Fruit fly (Drosophila melanogaster): ENCODE data around the gene Atx-1.

Atx-1 gene

DNA sequence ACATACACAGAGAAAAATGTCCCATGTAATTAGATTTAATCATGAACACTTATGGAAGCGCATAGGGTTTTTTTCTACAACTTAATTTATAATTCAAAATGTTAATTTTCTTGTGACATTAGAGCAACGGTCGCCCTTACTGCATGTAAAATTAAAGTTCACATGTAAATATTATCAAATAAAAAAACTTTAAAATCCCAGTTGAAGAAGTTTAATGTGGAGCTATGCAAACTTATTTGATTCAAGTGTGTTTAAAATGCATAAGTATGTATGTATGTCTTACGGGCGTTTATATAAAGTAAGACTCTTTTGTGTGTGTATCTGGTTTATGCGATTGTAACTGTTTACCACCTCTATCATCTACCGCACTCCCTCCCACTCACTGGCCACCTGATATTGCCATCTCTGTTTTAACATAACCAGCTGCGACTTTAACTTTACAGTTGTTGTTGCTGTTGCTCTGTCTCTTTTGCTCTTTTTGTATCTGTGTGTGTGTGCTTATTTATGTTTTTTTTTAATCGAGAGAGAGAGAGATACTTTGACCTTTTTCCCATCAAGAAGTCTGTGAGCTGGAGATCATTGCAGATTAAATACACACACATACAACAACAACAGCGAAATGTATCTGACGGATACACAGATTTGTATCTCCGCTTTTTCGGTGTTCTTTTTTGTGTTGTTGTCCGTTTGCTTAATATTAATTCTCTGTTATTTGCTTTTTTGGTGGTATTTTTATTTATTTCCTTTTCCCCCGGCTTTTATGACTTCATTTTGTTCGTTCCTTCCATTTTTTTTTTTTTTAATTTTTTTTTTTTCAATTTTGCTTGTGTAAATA, 32.6 kb downstream of the Atx-1 start (continued):
- TF ChIP-seq Ets21C (GFP tag; optimal IDR thresholded peaks at IDR 0.05) (peak; percentile 91), CG7368 (GFP tag; optimal IDR thresholded peaks at IDR 0.05) (peak; percentile 41), Smox (GFP tag; optimal IDR thresholded peaks at IDR 0.05) (peak; percentile 92), Hr39 (GFP tag; optimal IDR thresholded peaks at IDR 0.05) (peak; percentile 91), acj6 (GFP tag; optimal IDR thresholded peaks at IDR 0.05) (peak; percentile 94), achi (GFP tag; optimal IDR thresholded peaks at IDR 0.05) (peak; percentile 87), CG32006 (GFP tag; optimal IDR thresholded peaks at IDR 0.05) (peak; percentile 96), CG11762 (GFP tag; optimal IDR thresholded peaks at IDR 0.05; ENCODE audit: insufficient read depth) (peak; percentile 48), Hr4 (GFP tag; optimal IDR thresholded peaks at IDR 0.05) (peak; percentile 91), Eip75B (GFP tag; optimal IDR thresholded peaks at IDR 0.05) (peak; percentile 92), lz (GFP tag; optimal IDR thresholded peaks at IDR 0.05) (peak; percentile 95), eg (GFP tag; IDR thresholded peaks at IDR 0.05) (peak; percentile 70), CG6276 (GFP tag; optimal IDR thresholded peaks at IDR 0.05) (peak; percentile 72), Blimp-1 (GFP tag; optimal IDR thresholded peaks at IDR 0.05) (peak; percentile 18), CG6163 (GFP tag; IDR thresholded peaks at IDR 0.05) (peak; percentile 77; the same call in 2 of the 3 replicates), CG8632 (GFP tag; optimal IDR thresholded peaks at IDR 0.05) (peak; percentile 88), ss (GFP tag; optimal IDR thresholded peaks at IDR 0.05) (peak; percentile 81 to 92), Ets96B (tag; optimal IDR thresholded peaks at IDR 0.05) (peak; percentile 73), CG15336 (GFP tag; IDR thresholded peaks at IDR 0.05) (peak; percentile 88), topi (GFP tag; optimal IDR thresholded peaks at IDR 0.05) (peak; percentile 86)

DNA sequence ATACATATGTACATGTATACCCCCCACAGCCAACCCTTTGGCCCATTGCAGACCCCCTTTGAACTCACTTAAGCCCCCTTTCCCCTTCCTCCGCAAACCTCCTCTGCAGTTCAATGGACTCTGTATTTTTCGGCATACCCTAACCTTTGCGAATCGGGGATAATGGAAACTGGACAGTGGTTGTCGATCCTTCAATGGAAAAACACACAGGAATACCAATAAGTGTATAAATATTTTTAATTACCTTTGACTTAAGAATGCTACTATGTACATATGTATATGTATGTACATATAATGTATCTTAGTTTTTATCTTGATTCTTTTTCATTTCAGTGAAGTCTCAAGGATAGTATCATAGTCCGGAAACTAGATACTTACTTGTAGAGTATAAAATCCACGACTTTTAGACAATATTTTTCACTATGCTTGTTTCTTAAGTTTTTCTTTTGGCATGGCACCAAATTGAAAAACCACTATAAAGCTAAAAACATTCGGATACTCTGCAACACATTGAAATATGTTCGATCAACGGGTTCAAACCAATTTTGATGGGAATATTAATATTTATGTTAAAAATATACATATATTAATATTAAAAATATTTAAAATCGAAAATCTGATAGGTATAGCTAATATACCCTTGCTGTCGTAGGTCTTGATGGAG, 33.5 kb downstream of the Atx-1 start:
- peak; percentile 56 for TF ChIP-seq CG3919 (GFP tag; optimal IDR thresholded peaks at IDR 0.05)
- TF ChIP-seq fd85E (GFP tag; optimal IDR thresholded peaks at IDR 0.05) = no peak
- peak; percentile 46 for TF ChIP-seq net (GFP tag; optimal IDR thresholded peaks at IDR 0.05)
- peak; percentile 49 for TF ChIP-seq CG4318 (GFP tag; optimal IDR thresholded peaks at IDR 0.05)
- peak; percentile 77 for TF ChIP-seq svp (GFP tag)
- peak; percentile 63 for TF ChIP-seq topi (GFP tag; optimal IDR thresholded peaks at IDR 0.05)
- TF ChIP-seq salr (GFP tag; optimal IDR thresholded peaks at IDR 0.05) = peak in 1 of 2 experiments; percentile 53
- TF ChIP-seq dsx (GFP tag; optimal IDR thresholded peaks at IDR 0.05; ENCODE audit: poor library complexity, severe bottlenecking) = peak; percentile 26
- peak; percentile 14 for TF ChIP-seq CG6808 (GFP tag; optimal IDR thresholded peaks at IDR 0.05)
- peak; percentile 79 for TF ChIP-seq CG8119 (GFP tag; IDR thresholded peaks at IDR 0.05)
- TF ChIP-seq ss (GFP tag; optimal IDR thresholded peaks at IDR 0.05) = peak in 1 of 2 experiments; percentile 23
- peak; percentile 10 for TF ChIP-seq CG3032 (tag; optimal IDR thresholded peaks at IDR 0.05)
- TF ChIP-seq cyc (GFP tag; optimal IDR thresholded peaks at IDR 0.05) = peak; percentile 47
- TF ChIP-seq Hr39 (GFP tag; optimal IDR thresholded peaks at IDR 0.05) = peak; percentile 57
- TF ChIP-seq CG11762 (GFP tag; optimal IDR thresholded peaks at IDR 0.05; ENCODE audit: insufficient read depth) = no peak
- peak; percentile 56 for TF ChIP-seq CG8632 (GFP tag; optimal IDR thresholded peaks at IDR 0.05)
- TF ChIP-seq Met (GFP tag; optimal IDR thresholded peaks at IDR 0.05) = peak; percentile 71
- peak; percentile 52 for TF ChIP-seq OdsH (GFP tag; optimal IDR thresholded peaks at IDR 0.05)
- peak; percentile 60 for TF ChIP-seq lz (GFP tag; optimal IDR thresholded peaks at IDR 0.05)
- TF ChIP-seq CG6276 (GFP tag; optimal IDR thresholded peaks at IDR 0.05) = peak; percentile 68
- TF ChIP-seq esn (GFP tag; optimal IDR thresholded peaks at IDR 0.05) = peak; percentile 70
- TF ChIP-seq CG16779 (tag; optimal IDR thresholded peaks at IDR 0.05) = peak; percentile 21
- TF ChIP-seq Sox14 (GFP tag; optimal IDR thresholded peaks at IDR 0.05) = peak; percentile 17
- TF ChIP-seq CG8319 (GFP tag; optimal IDR thresholded peaks at IDR 0.05) = peak; percentile 34
- peak; percentile 29 for TF ChIP-seq CG31627 (GFP tag; optimal IDR thresholded peaks at IDR 0.05)
- peak; percentile 32 for TF ChIP-seq CG6792 (GFP tag; optimal IDR thresholded peaks at IDR 0.05)
- TF ChIP-seq Blimp-1 (GFP tag; optimal IDR thresholded peaks at IDR 0.05) = peak; percentile 48
- peak; percentile 26 for TF ChIP-seq Ets96B (tag; optimal IDR thresholded peaks at IDR 0.05)
- peak; percentile 54 for TF ChIP-seq CG11294 (GFP tag; IDR thresholded peaks at IDR 0.05)
- no peak for TF ChIP-seq Hr38 (GFP tag; optimal IDR thresholded peaks at IDR 0.05)
- TF ChIP-seq Smox (GFP tag; optimal IDR thresholded peaks at IDR 0.05) = peak; percentile 46
- no peak for TF ChIP-seq CG1621 (tag; optimal IDR thresholded peaks at IDR 0.05)
- peak; percentile 54 for TF ChIP-seq CG10631 (GFP tag; optimal IDR thresholded peaks at IDR 0.05)
- TF ChIP-seq acj6 (GFP tag; optimal IDR thresholded peaks at IDR 0.05) = peak; percentile 57
- no peak for TF ChIP-seq CG6854 (GFP tag; optimal IDR thresholded peaks at IDR 0.05)
- TF ChIP-seq Eip75B (GFP tag; optimal IDR thresholded peaks at IDR 0.05) = peak; percentile 29
- peak; percentile 16 for TF ChIP-seq Ets21C (GFP tag; optimal IDR thresholded peaks at IDR 0.05)
- TF ChIP-seq CG9139 (GFP tag; optimal IDR thresholded peaks at IDR 0.05) = peak; percentile 21

All from whole organism, prepupa.